Worm (Caenorhabditis elegans) whole organism, young adult: ENCODE data around the gene feh-1.

Experiments used
- B0019.2 ChIP-seq: fragments of 200-800 bp; sonication (Bioruptor generic); conservative IDR thresholded peaks from 2 replicates; pipeline ENCODE4 v1.3.6; 2022; ENCODE audit warnings: missing genetic modification reagents, missing genetic modification characterization, missing compliant biosample characterization
- B0336.3 ChIP-seq: fragments of 200-800 bp; sonication (Bioruptor generic); IDR thresholded peaks from 2 replicates; pipeline ENCODE4 v1.3.6; 2022; ENCODE audit warnings: missing genetic modification characterization, missing compliant biosample characterization
- C17E4.6 ChIP-seq: fragments of 200-800 bp; sonication (Bioruptor generic); IDR thresholded peaks from 2 replicates; pipeline ENCODE4 v1.3.6; 2022; ENCODE audit warnings: missing genetic modification reagents, missing genetic modification characterization, missing compliant biosample characterization
- F37B4.10 ChIP-seq: fragments of 200-800 bp; sonication (Bioruptor generic); IDR thresholded peaks from 2 replicates; pipeline ENCODE4 v1.3.6; 2022; ENCODE audit warnings: missing genetic modification characterization, missing compliant biosample characterization
- F39B2.1 ChIP-seq: fragments of 200-800 bp; sonication (Bioruptor generic); IDR thresholded peaks from 2 replicates; pipeline ENCODE4 v1.3.6; 2022; ENCODE audit warnings: missing genetic modification reagents, missing genetic modification characterization, missing compliant biosample characterization
- T26A5.8 ChIP-seq: sonication (generic microtip); optimal IDR thresholded peaks from 2 replicates; lab custom pipeline; 2016; ENCODE audit warnings: missing genetic modification characterization, missing compliant biosample characterization
- Y56A3A.18 ChIP-seq: fragments of 200-800 bp; sonication (Bioruptor generic); IDR thresholded peaks from 2 replicates; pipeline ENCODE4 v1.3.6; 2022; ENCODE audit warnings: missing genetic modification reagents, missing genetic modification characterization, missing compliant biosample characterization
- Y67H2A.10 ChIP-seq: fragments of 200-800 bp; sonication (Bioruptor generic); conservative IDR thresholded peaks from 2 replicates; pipeline ENCODE4 v1.3.6; 2022; ENCODE audit warnings: missing genetic modification reagents, missing genetic modification characterization, missing compliant biosample characterization
- Y79H2A.3 ChIP-seq: fragments of 200-800 bp; sonication (Bioruptor generic); conservative IDR thresholded peaks from 2 replicates; pipeline ENCODE4 v1.3.6; 2022; ENCODE audit warnings: missing genetic modification reagents, missing genetic modification characterization, missing compliant biosample characterization
- aptf-2 ChIP-seq: fragments of 200-800 bp; sonication (Bioruptor generic); conservative IDR thresholded peaks from 2 replicates; pipeline ENCODE4 v1.3.6; 2022; ENCODE audit warnings: missing genetic modification reagents, missing genetic modification characterization, missing compliant biosample characterization
- athp-1 ChIP-seq: sonication (generic microtip); optimal IDR thresholded peaks from 2 replicates; lab custom pipeline; 2017; ENCODE audit warnings: mild to moderate bottlenecking, missing genetic modification characterization, missing compliant biosample characterization
- bed-1 ChIP-seq: fragments of 200-800 bp; sonication (Bioruptor generic); IDR thresholded peaks from 2 replicates; pipeline ENCODE4 v1.3.6; 2022; ENCODE audit warnings: missing genetic modification reagents, missing genetic modification characterization, missing compliant biosample characterization
- ccch-3 ChIP-seq: fragments of 200-800 bp; sonication (Bioruptor generic); optimal IDR thresholded peaks from 2 replicates; lab custom pipeline; 2018; ENCODE audit warnings: mild to moderate bottlenecking, missing genetic modification characterization, missing compliant biosample characterization
- cebp-1 ChIP-seq, 2 experiments: fragments of 200-800 bp in 1 of 2; sonication (Bioruptor generic) in 1 of 2; sonication (generic microtip) in 1 of 2; IDR thresholded peaks in 1 of 2; optimal IDR thresholded peaks in 1 of 2; 2 replicates each; pipeline versions ENCODE4 v1.3.6 to Lab custom; 2017 to 2022; ENCODE audit warnings: missing compliant biosample characterization in 2 of 2, missing genetic modification characterization in 2 of 2, mild to moderate bottlenecking in 1 of 2, missing genetic modification reagents in 1 of 2, moderate library complexity in 1 of 2
- ceh-100 ChIP-seq: fragments of 200-800 bp; sonication (Bioruptor generic); IDR thresholded peaks from 2 replicates; pipeline ENCODE4 v1.3.6; 2022; ENCODE audit warnings: missing genetic modification reagents, missing genetic modification characterization, missing compliant biosample characterization
- ceh-91 ChIP-seq: fragments of 200-800 bp; sonication (Bioruptor generic); IDR thresholded peaks from 2 replicates; pipeline ENCODE4 v1.3.6; 2022; ENCODE audit warnings: missing genetic modification reagents, missing genetic modification characterization, missing compliant biosample characterization
- dox-1 ChIP-seq: fragments of 200-800 bp; sonication (Bioruptor generic); IDR thresholded peaks from 2 replicates; pipeline ENCODE4 v1.3.6; 2022; ENCODE audit warnings: missing genetic modification reagents, missing genetic modification characterization, missing compliant biosample characterization
- efl-1 ChIP-seq: fragments of 150-350 bp; optimal IDR thresholded peaks from 2 replicates; lab custom pipeline; 2014; ENCODE audit warnings: missing biosample characterization, missing genetic modification reagents, missing genetic modification characterization
- egrh-3 ChIP-seq: fragments of 200-800 bp; sonication (Bioruptor generic); IDR thresholded peaks from 2 replicates; pipeline ENCODE4 v1.3.6; 2022; ENCODE audit warnings: missing genetic modification reagents, missing genetic modification characterization, missing compliant biosample characterization
- ekl-4 ChIP-seq: fragments of 200-800 bp; sonication (Bioruptor generic); IDR thresholded peaks from 2 replicates; pipeline ENCODE4 v1.3.6; 2022; ENCODE audit warnings: missing genetic modification reagents, missing genetic modification characterization, missing compliant biosample characterization
- ets-4 ChIP-seq: fragments of 200-800 bp; sonication (Bioruptor generic); optimal IDR thresholded peaks from 2 replicates; lab custom pipeline; 2018; ENCODE audit warnings: mild to moderate bottlenecking, missing genetic modification characterization, missing compliant biosample characterization
- gei-17 ChIP-seq: fragments of 200-800 bp; sonication (Bioruptor generic); optimal IDR thresholded peaks from 2 replicates; lab custom pipeline; 2018; ENCODE audit warnings: mild to moderate bottlenecking, missing genetic modification characterization, missing compliant biosample characterization
- him-1 ChIP-seq: sonication (generic microtip); optimal IDR thresholded peaks from 2 replicates; lab custom pipeline; 2016; ENCODE audit warnings: missing genotype, missing genetic modification reagents, missing genetic modification characterization, missing compliant biosample characterization
- hrde-1 ChIP-seq: sonication (generic microtip); optimal IDR thresholded peaks from 2 replicates; lab custom pipeline; 2016; ENCODE audit warnings: missing genetic modification characterization, mild to moderate bottlenecking, missing compliant biosample characterization, moderate library complexity, missing genotype, missing genetic modification reagents, borderline replicate concordance
- lin-26 ChIP-seq: fragments of 200-800 bp; sonication (Bioruptor generic); IDR thresholded peaks from 2 replicates; pipeline ENCODE4 v1.3.6; 2022; ENCODE audit warnings: missing genetic modification reagents, missing genetic modification characterization, missing compliant biosample characterization
- lin-54 ChIP-seq: fragments of 200-800 bp; sonication (Bioruptor generic); optimal IDR thresholded peaks from 2 replicates; lab custom pipeline; 2018; ENCODE audit warnings: mild to moderate bottlenecking, missing genetic modification characterization, missing compliant biosample characterization
- madf-6 ChIP-seq: fragments of 200-800 bp; sonication (Bioruptor generic); IDR thresholded peaks from 2 replicates; pipeline ENCODE4 v1.3.6; 2022; ENCODE audit warnings: missing genetic modification reagents, missing genetic modification characterization, missing compliant biosample characterization
- madf-8 ChIP-seq: fragments of 200-800 bp; sonication (Bioruptor generic); conservative IDR thresholded peaks from 2 replicates; pipeline ENCODE4 v1.3.6; 2022; ENCODE audit warnings: missing genetic modification reagents, missing genetic modification characterization, missing compliant biosample characterization
- mcd-1 ChIP-seq: fragments of 200-800 bp; sonication (Bioruptor generic); IDR thresholded peaks from 2 replicates; pipeline ENCODE4 v1.3.6; 2022; ENCODE audit warnings: missing genetic modification reagents, missing genetic modification characterization, missing compliant biosample characterization
- mel-28 ChIP-seq: sonication (generic microtip); optimal IDR thresholded peaks from 2 replicates; lab custom pipeline; 2016; ENCODE audit warnings: borderline replicate concordance, mild to moderate bottlenecking, missing genetic modification characterization, missing compliant biosample characterization
- mes-4 ChIP-seq: sonication (generic microtip); optimal IDR thresholded peaks from 2 replicates; lab custom pipeline; 2016; ENCODE audit warnings: missing genotype, missing genetic modification characterization, missing compliant biosample characterization
- nfya-1 ChIP-seq: sonication (generic microtip); optimal IDR thresholded peaks from 2 replicates; lab custom pipeline; 2017; ENCODE audit warnings: antibody characterized with exemption, missing compliant biosample characterization, missing genetic modification characterization, borderline replicate concordance; ENCODE audit not compliant: insufficient read depth
- nfyb-1 ChIP-seq: fragments of 200-800 bp; sonication (Bioruptor generic); IDR thresholded peaks from 2 replicates; pipeline ENCODE4 v1.3.6; 2022; ENCODE audit warnings: missing genetic modification reagents, missing genetic modification characterization, missing compliant biosample characterization
- nhr-120 ChIP-seq: fragments of 200-800 bp; sonication (Bioruptor generic); IDR thresholded peaks from 2 replicates; pipeline ENCODE4 v1.3.6; 2022; ENCODE audit warnings: missing genetic modification characterization, missing compliant biosample characterization
- rcor-1 ChIP-seq: fragments of 200-800 bp; sonication (Bioruptor generic); IDR thresholded peaks from 2 replicates; pipeline ENCODE4 v1.3.6; 2022; ENCODE audit warnings: missing genetic modification reagents, missing genetic modification characterization, missing compliant biosample characterization
- sdz-38 ChIP-seq: sonication (generic microtip); optimal IDR thresholded peaks from 2 replicates; lab custom pipeline; 2016; ENCODE audit warnings: missing genotype, missing genetic modification characterization, missing compliant biosample characterization
- snpc-1.1 ChIP-seq: sonication (generic microtip); optimal IDR thresholded peaks from 2 replicates; lab custom pipeline; 2017; ENCODE audit warnings: missing genetic modification characterization, mild to moderate bottlenecking, missing compliant biosample characterization, antibody characterized with exemption, moderate library complexity, missing genotype, missing genetic modification reagents; ENCODE audit not compliant: insufficient read depth
- snpc-3.4 ChIP-seq: sonication (generic microtip); optimal IDR thresholded peaks from 2 replicates; lab custom pipeline; 2017; ENCODE audit warnings: missing genetic modification characterization, mild to moderate bottlenecking, missing compliant biosample characterization, antibody characterized with exemption, moderate library complexity, missing genotype, missing genetic modification reagents
- sptf-2 ChIP-seq: fragments of 200-800 bp; sonication (Bioruptor generic); optimal IDR thresholded peaks from 2 replicates; lab custom pipeline; 2018; ENCODE audit warnings: mild to moderate bottlenecking, missing genetic modification characterization, missing compliant biosample characterization
- tlf-1 ChIP-seq: fragments of 200-800 bp; sonication (Bioruptor generic); optimal IDR thresholded peaks from 2 replicates; lab custom pipeline; 2018; ENCODE audit warnings: mild to moderate bottlenecking, missing genetic modification characterization, missing compliant biosample characterization
- unc-130 ChIP-seq: sonication (generic microtip); optimal IDR thresholded peaks from 2 replicates; lab custom pipeline; 2016; ENCODE audit warnings: missing genetic modification reagents, missing genetic modification characterization, missing compliant biosample characterization
- zim-3 ChIP-seq: sonication (generic microtip); optimal IDR thresholded peaks from 2 replicates; lab custom pipeline; 2017; ENCODE audit warnings: mild to moderate bottlenecking, missing genetic modification characterization, moderate library complexity, missing compliant biosample characterization
- ztf-18 ChIP-seq: sonication (generic microtip); optimal IDR thresholded peaks from 2 replicates; lab custom pipeline; 2016; ENCODE audit warnings: missing genotype, mild to moderate bottlenecking, missing genetic modification characterization, missing compliant biosample characterization
- ztf-22 ChIP-seq: fragments of 200-800 bp; sonication (Bioruptor generic); optimal IDR thresholded peaks from 2 replicates; lab custom pipeline; 2018; ENCODE audit warnings: mild to moderate bottlenecking, missing genetic modification characterization, moderate library complexity, missing compliant biosample characterization
- ztf-26 ChIP-seq: sonication (generic microtip); optimal IDR thresholded peaks from 2 replicates; lab custom pipeline; 2017; ENCODE audit warnings: missing genetic modification characterization, missing compliant biosample characterization
- ztf-6 ChIP-seq: fragments of 200-800 bp; sonication (Bioruptor generic); IDR thresholded peaks from 2 replicates; pipeline ENCODE4 v1.3.6; 2022; ENCODE audit warnings: missing genetic modification reagents, missing genetic modification characterization, missing compliant biosample characterization

Gene feh-1

DNA sequence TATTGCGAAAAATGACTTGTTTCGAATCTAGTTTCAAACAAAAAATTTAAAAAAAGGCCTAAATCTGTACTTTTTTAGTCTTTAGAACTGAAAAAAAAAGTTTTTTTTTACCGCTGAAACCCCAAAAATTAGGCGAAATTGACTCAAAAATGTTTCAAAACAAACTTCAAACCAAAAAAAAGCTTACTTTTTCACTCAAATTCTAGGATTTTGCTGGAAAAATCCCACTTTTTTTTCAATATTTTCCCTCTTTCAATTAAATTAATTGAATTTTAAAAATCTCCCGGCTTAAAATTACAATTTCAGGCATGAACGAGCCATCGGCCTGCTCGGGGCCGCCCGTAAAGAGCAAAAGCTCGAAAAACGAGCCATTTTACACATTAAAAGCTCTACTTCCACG, 48.0 kb downstream of the feh-1 start, which contains the start of gene mdt-19 (continued):
- TF ChIP-seq F39B2.1 (no peak), F37B4.10 (GFP tag; lab: Robert Waterston, UW) (no peak), mcd-1 (GFP tag; lab: Robert Waterston, UW) (no peak), dox-1 (no peak), bed-1 (GFP tag; lab: Robert Waterston, UW) (no peak)

- TF ChIP-seq C17E4.6, result 0 out of 2 replicates have a peak, but pooled peaks have one; percentile 26
- TF ChIP-seq athp-1, result peak; percentile 26
- peak; percentile 41 for TF ChIP-seq tlf-1
- TF ChIP-seq ekl-4 (GFP tag; lab: Robert Waterston, UW), result no peak
- TF ChIP-seq gei-17 (GFP tag; lab: Kevin White, UChicago), result no peak
- TF ChIP-seq unc-130 (GFP tag; lab: Kevin White, UChicago), result no peak
- TF ChIP-seq madf-8 (GFP tag; lab: Robert Waterston, UW), result peak; percentile 64
- no peak for TF ChIP-seq zim-3
- TF ChIP-seq lin-54 (GFP tag; lab: Kevin White, UChicago), result peak; percentile 64
- TF ChIP-seq nfyb-1 (GFP tag; lab: Robert Waterston, UW), result peak; percentile 61; the same call in 1 of the 2 replicates
- peak; percentile 56 for TF ChIP-seq ceh-91 (GFP tag; lab: Robert Waterston, UW)
- peak; percentile 65; the same call in 1 of the 2 replicates for TF ChIP-seq B0336.3 (GFP tag; lab: Robert Waterston, UW)
- TF ChIP-seq ceh-100 (GFP tag; lab: Robert Waterston, UW), result no peak
- TF ChIP-seq Y79H2A.3 (GFP tag; lab: Robert Waterston, UW), result no peak
- no peak for TF ChIP-seq sdz-38 (tag; lab: Kevin White, UChicago)
- peak; percentile 26 for TF ChIP-seq snpc-1.1 (tag; lab: Kevin White, UChicago)
- peak; percentile 33; the same call in 1 of the 2 replicates for TF ChIP-seq rcor-1 (GFP tag; lab: Robert Waterston, UW)
- TF ChIP-seq Y56A3A.18 (GFP tag; lab: Robert Waterston, UW), result no peak
- peak; percentile 85 for TF ChIP-seq ztf-18
- no peak for TF ChIP-seq B0019.2 (GFP tag; lab: Robert Waterston, UW)
- no peak for TF ChIP-seq T26A5.8 (tag; lab: Kevin White, UChicago)
- TF ChIP-seq nhr-120, result no peak
- no peak for TF ChIP-seq ccch-3 (GFP tag; lab: Kevin White, UChicago)
- TF ChIP-seq ztf-6 (GFP tag; lab: Robert Waterston, UW), result no peak
- TF ChIP-seq ztf-26, result no peak
- TF ChIP-seq hrde-1 (tag; lab: Kevin White, UChicago), result peak; percentile 53
- no peak for TF ChIP-seq egrh-3 (GFP tag; lab: Robert Waterston, UW)
- TF ChIP-seq cebp-1 (GFP tag; IDR thresholded peaks at IDR 0.05; lab: Robert Waterston, UW), result no peak
- no peak for TF ChIP-seq cebp-1 (tag; optimal IDR thresholded peaks at IDR 0.05; lab: Kevin White, UChicago)
- no peak for TF ChIP-seq him-1
- TF ChIP-seq dox-1, result no peak
- TF ChIP-seq aptf-2 (GFP tag; lab: Robert Waterston, UW), result no peak
- TF ChIP-seq snpc-3.4 (tag; lab: Kevin White, UChicago), result peak; percentile 72
- no peak for TF ChIP-seq lin-26
- no peak for TF ChIP-seq ets-4 (GFP tag; lab: Kevin White, UChicago)
- no peak for TF ChIP-seq mes-4 (tag; lab: Kevin White, UChicago)
- no peak for TF ChIP-seq nfya-1 (tag; lab: Kevin White, UChicago)
- no peak for TF ChIP-seq Y67H2A.10
- peak; percentile 19 for TF ChIP-seq efl-1 (GFP tag; lab: Kevin White, UChicago)
- peak; percentile 83 for TF ChIP-seq madf-6
- no peak for TF ChIP-seq mel-28
- no peak for TF ChIP-seq ztf-22 (GFP tag; lab: Kevin White, UChicago)
- TF ChIP-seq sptf-2 (GFP tag; lab: Kevin White, UChicago), result no peak
These were observed 48.9 kb downstream of the feh-1 start for ce11 chrIII:2598491-2599065.
